Worm (Caenorhabditis elegans): Measurements from ENCODE around the gene K07H8.7.

The K07H8.7 gene

ce11 chrIV:8232428-8232827, 27.4 kb downstream of the K07H8.7 start (continued):
- TF ChIP-seq nhr-20 (tag; optimal IDR thresholded peaks at IDR 0.05): peak; percentile 36
- no peak for TF ChIP-seq fos-1 (tag; optimal IDR thresholded peaks at IDR 0.05)
- TF ChIP-seq vab-15 (tag; optimal IDR thresholded peaks at IDR 0.05): no peak
- peak; percentile 40 for TF ChIP-seq swsn-7 (tag; optimal IDR thresholded peaks at IDR 0.05)
- no peak for TF ChIP-seq sup-37 (GFP tag; optimal IDR thresholded peaks at IDR 0.05)
- peak; percentile 16 for TF ChIP-seq nhr-11 (tag; optimal IDR thresholded peaks at IDR 0.05)
- TF ChIP-seq efl-1 (optimal IDR thresholded peaks at IDR 0.05): peak in 1 of 2 experiments; percentile 16
- no peak for TF ChIP-seq efl-1 (GFP tag; optimal IDR thresholded peaks at IDR 0.05 in 1 of 2)
- TF ChIP-seq xbp-1 (tag; optimal IDR thresholded peaks at IDR 0.05): no peak
- no peak for TF ChIP-seq ceh-63 (GFP tag; optimal IDR thresholded peaks at IDR 0.05)
- no peak for TF ChIP-seq egl-27 (tag; optimal IDR thresholded peaks at IDR 0.05)

ce11 chrIV:8229523-8229922, 30.3 kb downstream of the K07H8.7 start:
- TF ChIP-seq sup-37 (GFP tag; optimal IDR thresholded peaks at IDR 0.05) (peak; percentile 11), sptf-1 (tag; optimal IDR thresholded peaks at IDR 0.05) (no peak), egl-27 (tag; optimal IDR thresholded peaks at IDR 0.05) (peak in 1 of 2 experiments; percentile 15), lsy-2 (tag; optimal IDR thresholded peaks at IDR 0.05) (peak in 1 of 2 experiments; percentile 35), mdl-1 (tag; optimal IDR thresholded peaks at IDR 0.05) (peak in 1 of 2 experiments; percentile 55), efl-3 (GFP tag; optimal IDR thresholded peaks at IDR 0.05) (no peak), nhr-77 (tag; optimal IDR thresholded peaks at IDR 0.05) (peak; percentile 58), lin-14 (GFP tag; optimal IDR thresholded peaks at IDR 0.05) (peak; percentile 82), alr-1 (tag; optimal IDR thresholded peaks at IDR 0.05; ENCODE audit: borderline replicate concordance) (no peak), nhr-76 (tag; optimal IDR thresholded peaks at IDR 0.05) (no peak), zag-1 (tag; optimal IDR thresholded peaks at IDR 0.05) (no peak), nhr-237 (tag; optimal IDR thresholded peaks at IDR 0.05) (no peak), snu-23 (GFP tag; optimal IDR thresholded peaks at IDR 0.05) (peak; percentile 43), pqm-1 (tag; optimal IDR thresholded peaks at IDR 0.05) (no peak), tbx-2 (tag; optimal IDR thresholded peaks at IDR 0.05) (peak; percentile 63), unc-30 (tag; optimal IDR thresholded peaks at IDR 0.05) (no peak), nhr-11 (tag; optimal IDR thresholded peaks at IDR 0.05) (no peak), ztf-11 (tag; optimal IDR thresholded peaks at IDR 0.05) (no peak), lin-13 (GFP tag; optimal IDR thresholded peaks at IDR 0.05) (no peak), pag-3 (tag; optimal IDR thresholded peaks at IDR 0.05; ENCODE audit: borderline replicate concordance, insufficient read depth) (no peak), grh-1 (GFP tag; IDR thresholded peaks at IDR 0.05) (no peak), nhr-71 (tag; optimal IDR thresholded peaks at IDR 0.05) (peak; percentile 68), dpl-1 (GFP tag; optimal IDR thresholded peaks at IDR 0.05) (no peak), zip-4 (GFP tag; optimal IDR thresholded peaks at IDR 0.05) (no peak), hlh-17 (GFP tag; optimal IDR thresholded peaks at IDR 0.05; ENCODE audit: borderline replicate concordance) (no peak), tlp-1 (tag; optimal IDR thresholded peaks at IDR 0.05) (no peak), lin-35 (GFP tag; optimal IDR thresholded peaks at IDR 0.05) (peak in 1 of 2 experiments; percentile 56), nhr-85 (tag) (peak; percentile 85), mep-1 (tag; optimal IDR thresholded peaks at IDR 0.05) (no peak), nhr-20 (tag; optimal IDR thresholded peaks at IDR 0.05) (peak; percentile 87), lin-15B (tag; optimal IDR thresholded peaks at IDR 0.05) (no peak), F16B12.6 (tag; optimal IDR thresholded peaks at IDR 0.05) (no peak), fos-1 (tag; optimal IDR thresholded peaks at IDR 0.05) (no peak), elt-2 (tag; optimal IDR thresholded peaks at IDR 0.05) (peak; percentile 76), swsn-7 (tag; optimal IDR thresholded peaks at IDR 0.05) (peak; percentile 51), egl-13 (tag; optimal IDR thresholded peaks at IDR 0.05) (no peak), C34B4.2 (tag; optimal IDR thresholded peaks at IDR 0.05) (no peak), lin-39 (tag; optimal IDR thresholded peaks at IDR 0.05) (no peak), aha-1 (tag; optimal IDR thresholded peaks at IDR 0.05) (no peak), unc-98 (GFP tag; IDR thresholded peaks at IDR 0.05) (no peak), mef-2 (tag; optimal IDR thresholded peaks at IDR 0.05) (no peak), snpc-4 (tag; optimal IDR thresholded peaks at IDR 0.05) (no peak), hpl-2 (GFP tag; optimal IDR thresholded peaks at IDR 0.05) (peak; percentile 16), lir-3 (tag; optimal IDR thresholded peaks at IDR 0.05; ENCODE audit: poor library complexity) (no peak), blmp-1 (tag; optimal IDR thresholded peaks at IDR 0.05) (no peak), jun-1 (tag; optimal IDR thresholded peaks at IDR 0.05) (peak; percentile 59)
